Worm (Caenorhabditis elegans) whole organism, L3 larva: ENCODE measurements around the gene W08E12.4.

Experiments
- ceh-28 ChIP-seq: fragments of 150-350 bp; optimal IDR thresholded peaks from 2 replicates; lab custom pipeline; 2014; ENCODE audit warnings: missing biosample characterization, missing genetic modification reagents, missing genetic modification characterization
- fos-1 ChIP-seq: fragments of 150-350 bp; optimal IDR thresholded peaks from 2 replicates; lab custom pipeline; 2014; ENCODE audit warnings: missing biosample characterization, missing genetic modification characterization
- mml-1 ChIP-seq: fragments of 150-350 bp; sonication (generic microtip); optimal IDR thresholded peaks from 3 replicates; lab custom pipeline; 2014; ENCODE audit warnings: missing biosample characterization, missing genetic modification characterization
- nhr-23 ChIP-seq: fragments of 150-350 bp; optimal IDR thresholded peaks from 2 replicates; lab custom pipeline; 2014; ENCODE audit warnings: missing biosample characterization, missing genetic modification reagents, missing genetic modification characterization
- nhr-77 ChIP-seq: fragments of 150-350 bp; optimal IDR thresholded peaks from 2 replicates; lab custom pipeline; 2014; ENCODE audit warnings: missing biosample characterization, missing genetic modification characterization
- unc-39 ChIP-seq: sonication (generic microtip); optimal IDR thresholded peaks from 4 replicates; lab custom pipeline; 2017; ENCODE audit warnings: missing biosample characterization, missing genetic modification characterization
- ztf-11 ChIP-seq: fragments of 150-350 bp; optimal IDR thresholded peaks from 2 replicates; lab custom pipeline; 2014; ENCODE audit warnings: missing biosample characterization, missing genetic modification characterization

DNA sequence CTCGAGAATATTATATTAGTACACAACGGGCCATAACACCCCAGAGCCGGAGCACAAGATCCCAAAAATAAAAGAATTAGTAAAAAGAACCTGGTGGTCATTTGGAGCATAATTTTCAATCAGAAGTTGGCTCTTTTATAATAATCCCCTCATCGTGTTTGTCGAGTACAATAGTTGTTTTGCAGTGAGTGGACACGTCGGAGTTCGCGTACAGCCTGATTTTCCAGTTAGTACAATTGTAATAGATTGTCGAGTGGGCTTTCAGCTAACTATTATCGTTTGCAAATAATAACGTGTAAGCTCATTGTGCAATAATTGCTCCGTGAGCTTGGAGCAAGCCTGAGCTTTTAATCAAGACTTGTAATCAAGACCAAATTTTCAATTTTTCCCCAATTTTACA is 5.3 kb downstream of the W08E12.4 start, which contains the start of gene W08E12.9:
- TF ChIP-seq fos-1 (tag; lab: Kevin White, UChicago) (no peak), mml-1 (tag; lab: Kevin White, UChicago) (no peak), nhr-77 (no peak), unc-39 (tag; lab: Kevin White, UChicago) (no peak), ceh-28 (tag; lab: Kevin White, UChicago) (no peak), ztf-11 (no peak), nhr-23 (tag; lab: Kevin White, UChicago) (no peak)
